Worm (Caenorhabditis elegans): ENCODE results near the gene C31G12.4.

The C31G12.4 gene

ce11 chrV:18137679-18138078, 40.9 kb downstream of the C31G12.4 start:
- no peak for TF ChIP-seq mdl-1 (tag; optimal IDR thresholded peaks at IDR 0.05)

ce11 chrV:18134378-18134777, 44.2 kb downstream of the C31G12.4 start, which contains the start of gene Y37H2A.7:
Y37H2A.7 (minus strand) TSS chrV:18134478.
- no peak for TF ChIP-seq ztf-11 (tag; optimal IDR thresholded peaks at IDR 0.05)
- TF ChIP-seq mbf-1 (tag; optimal IDR thresholded peaks at IDR 0.05): no peak
- TF ChIP-seq crh-2 (tag; optimal IDR thresholded peaks at IDR 0.05): no peak
- TF ChIP-seq Y55F3AM.14 (GFP tag; optimal IDR thresholded peaks at IDR 0.05): no peak

DNA sequence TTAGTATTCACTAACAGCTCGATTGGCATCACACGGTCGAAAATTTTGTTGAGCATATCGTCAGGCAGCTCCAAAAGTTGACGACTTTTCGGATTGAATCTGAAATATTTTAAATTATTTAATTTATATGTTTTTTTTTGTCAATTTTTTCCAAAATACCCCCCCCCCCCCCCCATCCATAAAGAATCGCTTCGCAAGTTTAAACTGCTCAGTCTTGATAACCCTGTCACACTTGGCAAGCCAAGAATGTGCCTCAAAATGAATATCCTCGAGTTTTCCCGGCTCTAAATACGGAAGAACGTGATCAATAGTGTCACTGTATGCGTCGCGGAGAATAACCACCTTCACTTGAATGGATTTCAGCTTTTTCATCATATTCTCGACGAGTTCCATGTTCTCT, 45.4 kb downstream of the C31G12.4 start, which contains the start of gene Y37H2A.18:
Gene Y37H2A.18 (minus strand): TSS at position 101 of the 400 bp plus-strand sequence.
- TF ChIP-seq nhr-12 (tag; optimal IDR thresholded peaks at IDR 0.05) (no peak), ZK546.5 (tag; optimal IDR thresholded peaks at IDR 0.05) (no peak), lin-11 (tag; optimal IDR thresholded peaks at IDR 0.05) (no peak), nhr-23 (tag; optimal IDR thresholded peaks at IDR 0.05) (no peak), ztf-11 (tag; optimal IDR thresholded peaks at IDR 0.05) (no peak), ztf-1 (GFP tag; conservative IDR thresholded peaks at IDR 0.05) (no peak), elt-1 (tag; optimal IDR thresholded peaks at IDR 0.05) (no peak), nhr-25 (tag; optimal IDR thresholded peaks at IDR 0.05) (no peak), sma-9 (GFP tag; optimal IDR thresholded peaks at IDR 0.05) (no peak), sma-9 (tag; optimal IDR thresholded peaks at IDR 0.05) (no peak), zag-1 (tag; optimal IDR thresholded peaks at IDR 0.05) (no peak), nhr-129 (tag; optimal IDR thresholded peaks at IDR 0.05) (no peak), ztf-4 (tag; optimal IDR thresholded peaks at IDR 0.05) (no peak), gmeb-1 (tag; optimal IDR thresholded peaks at IDR 0.05) (no peak), F13H6.1 (tag; optimal IDR thresholded peaks at IDR 0.05) (no peak), skn-1 (tag; optimal IDR thresholded peaks at IDR 0.05) (no peak), nhr-21 (tag; optimal IDR thresholded peaks at IDR 0.05) (no peak), nhr-10 (tag; optimal IDR thresholded peaks at IDR 0.05) (no peak), peb-1 (tag; optimal IDR thresholded peaks at IDR 0.05) (no peak)

DNA sequence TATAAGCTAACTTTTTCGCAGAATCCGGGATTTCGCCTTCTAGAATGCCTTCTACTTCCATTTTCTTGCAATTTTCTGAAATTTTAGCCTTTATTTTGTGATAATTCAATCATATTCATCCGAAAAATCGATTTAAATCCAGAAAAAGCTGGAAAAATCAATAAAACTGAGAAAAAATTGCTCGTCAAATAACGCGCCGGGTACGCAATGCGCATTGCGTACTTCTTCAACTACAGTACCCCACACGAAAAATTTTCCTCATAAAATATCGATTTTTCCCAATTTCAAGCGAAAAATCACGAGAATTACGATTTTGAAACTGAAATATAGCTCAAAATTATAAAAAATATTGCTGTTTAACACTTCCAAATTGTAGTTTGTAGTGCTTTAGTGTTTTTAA, 47.5 kb downstream of the C31G12.4 start, which contains the start of gene Y37H2A.12:
Gene Y37H2A.12 (minus strand): TSS at position 81 of the 400 bp plus-strand sequence.
- TF ChIP-seq sma-9 (GFP tag; optimal IDR thresholded peaks at IDR 0.05) (no peak), sma-9 (tag; optimal IDR thresholded peaks at IDR 0.05) (no peak), egl-27 (tag; optimal IDR thresholded peaks at IDR 0.05) (no peak), mbf-1 (tag; optimal IDR thresholded peaks at IDR 0.05) (no peak), unc-55 (GFP tag; optimal IDR thresholded peaks at IDR 0.05) (no peak), ama-1 (optimal IDR thresholded peaks at IDR 0.05) (no peak), lin-11 (tag; optimal IDR thresholded peaks at IDR 0.05) (no peak), unc-62 (GFP tag; optimal IDR thresholded peaks at IDR 0.05) (no peak), lsy-2 (tag; optimal IDR thresholded peaks at IDR 0.05) (no peak), lin-13 (GFP tag; optimal IDR thresholded peaks at IDR 0.05) (no peak), dmd-4 (tag; optimal IDR thresholded peaks at IDR 0.05) (no peak), skn-1 (tag; optimal IDR thresholded peaks at IDR 0.05) (no peak), nhr-77 (tag; optimal IDR thresholded peaks at IDR 0.05) (no peak), zag-1 (tag; optimal IDR thresholded peaks at IDR 0.05) (no peak), C34F6.9 (tag; optimal IDR thresholded peaks at IDR 0.05) (no peak), mdl-1 (tag; optimal IDR thresholded peaks at IDR 0.05) (no peak), lin-39 (tag; optimal IDR thresholded peaks at IDR 0.05) (no peak), sma-3 (GFP tag; optimal IDR thresholded peaks at IDR 0.05) (no peak), nhr-11 (tag; optimal IDR thresholded peaks at IDR 0.05) (no peak), unc-39 (tag; optimal IDR thresholded peaks at IDR 0.05) (no peak)

- TF ChIP-seq unc-39 (tag; optimal IDR thresholded peaks at IDR 0.05): no peak
- no peak for TF ChIP-seq egl-27 (tag; optimal IDR thresholded peaks at IDR 0.05)
- no peak for TF ChIP-seq F13H6.1 (tag; optimal IDR thresholded peaks at IDR 0.05)
- no peak for TF ChIP-seq crh-2 (tag; optimal IDR thresholded peaks at IDR 0.05)
- TF ChIP-seq lin-13 (GFP tag; optimal IDR thresholded peaks at IDR 0.05): no peak
- TF ChIP-seq alr-1 (tag; optimal IDR thresholded peaks at IDR 0.05): no peak
- TF ChIP-seq blmp-1 (tag; optimal IDR thresholded peaks at IDR 0.05; ENCODE audit: insufficient read depth): no peak
- no peak for TF ChIP-seq ceh-82 (tag; optimal IDR thresholded peaks at IDR 0.05)
- no peak for TF ChIP-seq nhr-10 (tag; optimal IDR thresholded peaks at IDR 0.05)
- no peak for TF ChIP-seq unc-55 (GFP tag; optimal IDR thresholded peaks at IDR 0.05)
- TF ChIP-seq mbf-1 (tag; optimal IDR thresholded peaks at IDR 0.05): no peak
- no peak for TF ChIP-seq nhr-77 (tag; optimal IDR thresholded peaks at IDR 0.05)
- TF ChIP-seq nhr-25 (tag; optimal IDR thresholded peaks at IDR 0.05): no peak
- no peak for TF ChIP-seq ztf-1 (GFP tag; conservative IDR thresholded peaks at IDR 0.05)
- no peak for TF ChIP-seq elt-1 (tag; optimal IDR thresholded peaks at IDR 0.05)
- no peak for TF ChIP-seq C34F6.9 (tag; optimal IDR thresholded peaks at IDR 0.05)
- no peak for TF ChIP-seq mab-5 (tag; optimal IDR thresholded peaks at IDR 0.05)
- TF ChIP-seq sem-4 (tag; optimal IDR thresholded peaks at IDR 0.05): no peak
These were observed 50.0 kb downstream of the C31G12.4 start for ce11 chrV:18128545-18128944.

All from whole organism, L2 larva.